Fruit fly (Drosophila melanogaster) whole organism, embryonic: ENCODE data around the gene CG34126.
A peak's percentile ranks its signal among the peaks of the same experiment; 100 is the strongest.

ENCODE experiments used
- B-H1 ChIP-seq: fragments of 200-800 bp; sonication (Bioruptor generic); IDR thresholded peaks from 3 replicates; pipeline ENCODE4 v1.3.6; 2022; ENCODE audit warnings: missing biosample characterization, missing genetic modification characterization
- Bdp1 ChIP-seq: fragments of 200-800 bp; sonication (Bioruptor generic); optimal IDR thresholded peaks from 3 replicates; lab custom pipeline; 2016; ENCODE audit warnings: missing biosample characterization, missing genetic modification characterization
- C15 ChIP-seq: fragments of 200-800 bp; sonication (Bioruptor generic); IDR thresholded peaks from 3 replicates; pipeline ENCODE4 v1.3.6; 2022; ENCODE audit warnings: missing biosample characterization, missing genetic modification characterization
- CG10979 ChIP-seq: fragments of 200-800 bp; sonication (Bioruptor generic); optimal IDR thresholded peaks from 2 replicates; lab custom pipeline; 2018; ENCODE audit warnings: missing biosample characterization, mild to moderate bottlenecking, missing genetic modification characterization, moderate library complexity
- CG11085 ChIP-seq: fragments of 200-800 bp; sonication (Bioruptor generic); IDR thresholded peaks from 2 replicates; pipeline ENCODE4 v1.3.6; 2022; ENCODE audit warnings: missing biosample characterization, missing genetic modification characterization
- CG13424 ChIP-seq: fragments of 200-800 bp; sonication (Bioruptor generic); optimal IDR thresholded peaks from 2 replicates; lab custom pipeline; 2019; ENCODE audit warnings: missing biosample characterization, mild to moderate bottlenecking, missing genetic modification characterization, moderate library complexity
- CG1602 ChIP-seq: fragments of 200-800 bp; sonication (Bioruptor generic); optimal IDR thresholded peaks from 3 replicates; lab custom pipeline; 2016; ENCODE audit warnings: missing biosample characterization, missing genetic modification characterization
- CG16813 ChIP-seq: fragments of 200-800 bp; sonication (Bioruptor generic); IDR thresholded peaks from 3 replicates; pipeline ENCODE4 v1.3.6; 2022; ENCODE audit warnings: missing biosample characterization, missing genetic modification characterization; ENCODE audit not compliant: partially characterized antibody
- CG1832 ChIP-seq: fragments of 200-800 bp; sonication (Bioruptor generic); optimal IDR thresholded peaks from 2 replicates; lab custom pipeline; 2017; ENCODE audit warnings: missing biosample characterization, mild to moderate bottlenecking, missing genetic modification characterization, inconsistent platforms
- CG2199 ChIP-seq: fragments of 200-800 bp; sonication (Bioruptor generic); IDR thresholded peaks from 3 replicates; pipeline ENCODE4 v1.3.6; 2022; ENCODE audit warnings: missing biosample characterization, missing genetic modification characterization
- CG2875 ChIP-seq: fragments of 200-800 bp; sonication (Bioruptor generic); optimal IDR thresholded peaks from 2 replicates; lab custom pipeline; 2017; ENCODE audit warnings: missing biosample characterization, mild to moderate bottlenecking, missing genetic modification characterization, missing genetic modification reagents
- CG30431 ChIP-seq: fragments of 200-800 bp; sonication (Bioruptor generic); optimal IDR thresholded peaks from 2 replicates; lab custom pipeline; 2017; ENCODE audit warnings: missing biosample characterization, missing genetic modification characterization
- CG3407 ChIP-seq: fragments of 200-800 bp; sonication (Bioruptor generic); optimal IDR thresholded peaks from 2 replicates; lab custom pipeline; 2018; ENCODE audit warnings: missing biosample characterization, mild to moderate bottlenecking, missing genetic modification characterization
- CG3726 ChIP-seq: fragments of 200-800 bp; sonication (Bioruptor generic); IDR thresholded peaks from 3 replicates; pipeline ENCODE4, ENCODE4 v1.3.6; 2022; ENCODE audit warnings: missing biosample characterization, missing genetic modification characterization
- CG4404 ChIP-seq: fragments of 200-800 bp; sonication (Bioruptor generic); IDR thresholded peaks from 2 replicates; pipeline ENCODE4 v1.3.6; 2022; ENCODE audit warnings: missing biosample characterization, missing genetic modification characterization
- CG4424 ChIP-seq: fragments of 200-800 bp; sonication (Bioruptor generic); optimal IDR thresholded peaks from 3 replicates; lab custom pipeline; 2016; ENCODE audit warnings: missing biosample characterization, missing genetic modification characterization
- CG5245 ChIP-seq: fragments of 200-800 bp; sonication (Bioruptor generic); optimal IDR thresholded peaks from 3 replicates; lab custom pipeline; 2016; ENCODE audit warnings: missing biosample characterization, missing genetic modification characterization
- CG5953 ChIP-seq: fragments of 200-800 bp; sonication (Bioruptor generic); IDR thresholded peaks from 2 replicates; pipeline ENCODE4 v1.3.6; 2022; ENCODE audit warnings: missing biosample characterization, missing genetic modification characterization
- CG6175 ChIP-seq: fragments of 200-800 bp; sonication (Bioruptor generic); IDR thresholded peaks from 3 replicates; pipeline ENCODE4 v1.3.6; 2022; ENCODE audit warnings: missing biosample characterization, missing genetic modification characterization
- CG6254 ChIP-seq: fragments of 200-800 bp; sonication (Bioruptor generic); optimal IDR thresholded peaks from 3 replicates; lab custom pipeline; 2017; ENCODE audit warnings: mild to moderate bottlenecking, missing biosample characterization, missing genetic modification reagents, missing genetic modification characterization
- CG6791 ChIP-seq: fragments of 200-800 bp; sonication (Bioruptor generic); IDR thresholded peaks from 3 replicates; pipeline ENCODE4 v1.3.6; 2022; ENCODE audit warnings: missing biosample characterization, missing genetic modification characterization; ENCODE audit not compliant: partially characterized antibody
- CG7357 ChIP-seq: fragments of 200-800 bp; sonication (Bioruptor generic); IDR thresholded peaks from 3 replicates; pipeline ENCODE4 v1.3.6; 2022; ENCODE audit warnings: missing biosample characterization, missing genetic modification characterization
- CG7963 ChIP-seq: fragments of 200-800 bp; sonication (Bioruptor generic); IDR thresholded peaks from 3 replicates; pipeline ENCODE4 v1.3.6; 2022; ENCODE audit warnings: missing biosample characterization, missing genetic modification characterization; ENCODE audit not compliant: partially characterized antibody
- CG8359 ChIP-seq: fragments of 200-800 bp; sonication (Bioruptor generic); optimal IDR thresholded peaks from 2 replicates; lab custom pipeline; 2017; ENCODE audit warnings: missing biosample characterization, mild to moderate bottlenecking, missing genetic modification characterization, borderline replicate concordance
- CG8765 ChIP-seq: fragments of 200-800 bp; sonication (Bioruptor generic); IDR thresholded peaks from 2 replicates; pipeline ENCODE4 v1.3.6; 2022; ENCODE audit warnings: missing biosample characterization, missing genetic modification characterization
- CG8924 ChIP-seq: fragments of 200-800 bp; optimal IDR thresholded peaks from 3 replicates; lab custom pipeline; 2019; ENCODE audit warnings: missing biosample characterization, mild to moderate bottlenecking, missing genetic modification characterization, moderate library complexity
- ERR ChIP-seq: fragments of 200-800 bp; sonication (Bioruptor generic); optimal IDR thresholded peaks from 2 replicates; lab custom pipeline; 2016; ENCODE audit warnings: missing biosample characterization, missing genetic modification characterization
- Gug ChIP-seq: fragments of 200-800 bp; sonication (Bioruptor generic); IDR thresholded peaks from 4 replicates; pipeline ENCODE4 v1.3.6; 2022; ENCODE audit warnings: missing biosample characterization, missing genetic modification characterization
- H2.0 ChIP-seq: fragments of 200-800 bp; sonication (Bioruptor generic); IDR thresholded peaks from 2 replicates; pipeline ENCODE4 v1.3.6; 2022; ENCODE audit warnings: missing biosample characterization, missing genetic modification characterization
- MESR4 ChIP-seq: fragments of 200-800 bp; sonication (Bioruptor generic); optimal IDR thresholded peaks from 2 replicates; lab custom pipeline; 2018; ENCODE audit warnings: missing biosample characterization, mild to moderate bottlenecking, missing genetic modification characterization, moderate library complexity
- MTF-1 ChIP-seq: fragments of 200-800 bp; sonication (Bioruptor generic); optimal IDR thresholded peaks from 2 replicates; lab custom pipeline; 2018; ENCODE audit warnings: missing biosample characterization, mild to moderate bottlenecking, missing genetic modification characterization, borderline replicate concordance
- Sry-β ChIP-seq: fragments of 200-800 bp; sonication (Bioruptor generic); optimal IDR thresholded peaks from 2 replicates; lab custom pipeline; 2018; ENCODE audit warnings: missing biosample characterization, mild to moderate bottlenecking, missing genetic modification characterization, moderate library complexity
- Sry-δ ChIP-seq: fragments of 200-800 bp; sonication (Bioruptor generic); optimal IDR thresholded peaks from 2 replicates; lab custom pipeline; 2016; ENCODE audit warnings: missing biosample characterization, missing genetic modification characterization
- chn ChIP-seq: fragments of 200-800 bp; sonication (Bioruptor generic); optimal IDR thresholded peaks from 2 replicates; lab custom pipeline; 2016; ENCODE audit warnings: missing biosample characterization, missing genetic modification characterization
- dimm ChIP-seq: fragments of 200-800 bp; sonication (Bioruptor generic); IDR thresholded peaks from 2 replicates; pipeline ENCODE4 v1.3.6; 2022; ENCODE audit warnings: missing biosample characterization, missing genetic modification characterization
- dysf ChIP-seq: fragments of 200-800 bp; sonication (Bioruptor generic); IDR thresholded peaks from 3 replicates; pipeline ENCODE4 v1.3.6; 2022; ENCODE audit warnings: missing biosample characterization, missing genetic modification characterization
- gsb ChIP-seq: fragments of 200-800 bp; sonication (Bioruptor generic); IDR thresholded peaks from 2 replicates; pipeline ENCODE4 v1.3.6; 2022; ENCODE audit warnings: missing biosample characterization, missing genetic modification characterization
- gsb-n ChIP-seq: fragments of 200-800 bp; sonication (Bioruptor generic); optimal IDR thresholded peaks from 3 replicates; lab custom pipeline; 2018; ENCODE audit warnings: missing biosample characterization, mild to moderate bottlenecking, missing genetic modification characterization
- her ChIP-seq: fragments of 200-800 bp; sonication (Bioruptor generic); optimal IDR thresholded peaks from 2 replicates; lab custom pipeline; 2016; ENCODE audit warnings: missing biosample characterization, missing genetic modification characterization
- ind ChIP-seq: fragments of 200-800 bp; sonication (Bioruptor generic); optimal IDR thresholded peaks from 3 replicates; lab custom pipeline; 2016; ENCODE audit warnings: missing biosample characterization, missing genetic modification characterization
- lola ChIP-seq, 3 experiments: fragments of >200 bp in 2 of 3; fragments of 200-800 bp in 1 of 3; sonication (Bioruptor generic) in 1 of 3; optimal IDR thresholded peaks; 2 replicates each; lab custom pipeline; 2017 to 2019; ENCODE audit warnings: missing biosample characterization in 3 of 3, missing genetic modification characterization in 3 of 3, mild to moderate bottlenecking in 1 of 3, moderate library complexity in 1 of 3
- nerfin-1 ChIP-seq: fragments of 200-800 bp; sonication (Bioruptor generic); optimal IDR thresholded peaks from 3 replicates; lab custom pipeline; 2019; ENCODE audit warnings: missing biosample characterization, mild to moderate bottlenecking, missing genetic modification characterization, moderate library complexity
- nom ChIP-seq: fragments of 200-800 bp; sonication (Bioruptor generic); optimal IDR thresholded peaks from 2 replicates; lab custom pipeline; 2017; ENCODE audit warnings: missing biosample characterization, missing genetic modification characterization, mild to moderate bottlenecking, moderate library complexity, missing genetic modification reagents
- oc ChIP-seq: fragments of 200-800 bp; sonication (Bioruptor generic); optimal IDR thresholded peaks from 2 replicates; lab custom pipeline; 2018; ENCODE audit warnings: missing biosample characterization, mild to moderate bottlenecking, missing genetic modification characterization, moderate library complexity
- sd ChIP-seq: fragments of 200-800 bp; sonication (Bioruptor generic); optimal IDR thresholded peaks from 3 replicates; lab custom pipeline; 2018; ENCODE audit warnings: missing biosample characterization, mild to moderate bottlenecking, missing genetic modification characterization, moderate library complexity
- slbo ChIP-seq: fragments of 200-800 bp; sonication (Bioruptor generic); IDR thresholded peaks from 2 replicates; pipeline ENCODE4 v1.3.6; 2022; ENCODE audit warnings: missing biosample characterization, missing genetic modification characterization
- stc ChIP-seq: fragments of 200-800 bp; sonication (Bioruptor generic); IDR thresholded peaks from 2 replicates; pipeline ENCODE4 v1.3.6; 2022; ENCODE audit warnings: missing biosample characterization, missing genetic modification characterization
- stwl ChIP-seq: fragments of 200-800 bp; sonication (Bioruptor generic); optimal IDR thresholded peaks from 3 replicates; lab custom pipeline; 2018; ENCODE audit warnings: missing biosample characterization, mild to moderate bottlenecking, missing genetic modification characterization, moderate library complexity
- toy ChIP-seq: fragments of 200-800 bp; sonication (Bioruptor generic); IDR thresholded peaks from 2 replicates; pipeline ENCODE4 v1.3.6; 2022; ENCODE audit warnings: missing biosample characterization, missing genetic modification characterization
- trh ChIP-seq: fragments of 200-800 bp; sonication (Bioruptor generic); optimal IDR thresholded peaks from 2 replicates; lab custom pipeline; 2016; ENCODE audit warnings: missing biosample characterization, missing genetic modification characterization
- wor ChIP-seq: fragments of 200-800 bp; sonication (Bioruptor generic); IDR thresholded peaks from 2 replicates; pipeline ENCODE4 v1.3.6; 2022; ENCODE audit warnings: missing biosample characterization, missing genetic modification characterization

Gene CG34126

DNA sequence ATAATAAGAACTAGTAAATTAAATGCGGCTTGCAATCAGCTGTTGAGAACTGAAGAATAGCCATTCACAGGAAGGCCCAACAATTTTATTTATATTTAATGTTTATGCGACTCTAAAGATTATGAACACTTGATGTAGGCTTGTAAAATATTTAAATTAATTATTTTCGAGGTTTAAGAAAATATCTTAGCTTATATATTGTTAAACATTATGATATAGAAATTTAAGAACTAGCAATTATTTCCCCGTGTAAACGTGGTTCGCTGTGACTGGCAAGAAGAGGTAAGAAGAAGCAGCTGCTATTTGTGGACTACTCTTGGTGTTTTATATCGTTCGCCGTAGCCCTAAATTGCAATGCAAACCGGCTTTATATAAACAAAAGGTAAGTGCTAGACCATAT lies 36.1 kb upstream of the CG34126 start, which contains the start of the genes mRpL24 and betaggt-I (continued):
- TF ChIP-seq CG2199 (GFP tag; lab: Robert Waterston, UW) (peak; percentile 97), CG7963 (GFP tag; lab: Robert Waterston, UW) (no peak), Bdp1 (GFP tag; lab: Kevin White, UChicago) (peak; percentile 77), her (GFP tag; lab: Kevin White, UChicago) (peak; percentile 40), wor (GFP tag; lab: Robert Waterston, UW) (peak; percentile 93), CG2875 (GFP tag; lab: Kevin White, UChicago) (peak; percentile 80), chn (GFP tag; lab: Kevin White, UChicago) (peak; percentile 89), CG16813 (GFP tag; lab: Robert Waterston, UW) (no peak), CG8924 (peak; percentile 98), CG5953 (GFP tag; lab: Robert Waterston, UW) (peak; percentile 97), CG4424 (GFP tag; lab: Kevin White, UChicago) (peak; percentile 95), MTF-1 (peak; percentile 87), sd (tag; lab: Kevin White, UChicago) (peak; percentile 89), CG3726 (GFP tag; lab: Robert Waterston, UW) (peak; percentile 88), CG6254 (GFP tag; lab: Kevin White, UChicago) (peak; percentile 86), B-H1 (GFP tag; lab: Robert Waterston, UW) (peak; percentile 96), Sry-δ (GFP tag; lab: Kevin White, UChicago) (peak; percentile 33), H2.0 (peak; percentile 97), nom (GFP tag; lab: Kevin White, UChicago) (peak; percentile 88), CG30431 (GFP tag; lab: Kevin White, UChicago) (peak; percentile 87), stwl (peak; percentile 69), Gug (GFP tag; lab: Robert Waterston, UW) (peak; percentile 89), stc (GFP tag; lab: Robert Waterston, UW) (peak; percentile 97), oc (tag; lab: Kevin White, UChicago) (peak; percentile 95), CG1832 (no peak), C15 (peak; percentile 70; the same call in 1 of the 3 replicates), lola (GFP tag; optimal IDR thresholded peaks at IDR 0.05; lab: Kevin White, UChicago) (peak in 1 of 3 experiments; percentile 96), CG13424 (tag; lab: Kevin White, UChicago) (peak; percentile 98), CG1602 (GFP tag; lab: Kevin White, UChicago) (peak; percentile 96), CG6175 (GFP tag; lab: Robert Waterston, UW) (peak; percentile 92), Sry-β (GFP tag; lab: Kevin White, UChicago) (peak; percentile 43), CG7357 (GFP tag; lab: Robert Waterston, UW) (peak; percentile 86), trh (GFP tag; lab: Kevin White, UChicago) (peak; percentile 89), CG8359 (GFP tag; lab: Kevin White, UChicago) (peak; percentile 77), toy (GFP tag; lab: Robert Waterston, UW) (peak; percentile 88), CG8765 (GFP tag; lab: Robert Waterston, UW) (peak; percentile 95), CG6791 (GFP tag; lab: Robert Waterston, UW) (no peak), CG10979 (tag; lab: Kevin White, UChicago) (peak; percentile 96), gsb-n (tag; lab: Kevin White, UChicago) (peak; percentile 96), CG11085 (GFP tag; lab: Robert Waterston, UW) (peak; percentile 96), ind (GFP tag; lab: Kevin White, UChicago) (peak; percentile 94), nerfin-1 (tag; lab: Kevin White, UChicago) (peak; percentile 95), dysf (GFP tag; lab: Robert Waterston, UW) (peak; percentile 97), CG4404 (GFP tag; lab: Robert Waterston, UW) (peak; percentile 85), CG5245 (peak; percentile 86), CG3407 (GFP tag; lab: Kevin White, UChicago) (peak; percentile 92), gsb (peak; percentile 92), MESR4 (peak; percentile 77), slbo (GFP tag; lab: Robert Waterston, UW) (peak; percentile 97), dimm (GFP tag; lab: Robert Waterston, UW) (peak; percentile 92), ERR (GFP tag; lab: Kevin White, UChicago) (peak; percentile 59)
